Fruit fly (Drosophila melanogaster) Kc167 (cell line): ENCODE measurements around the gene CG6733.

ENCODE experiments used
- Myc ChIP-seq: fragments of >200 bp; optimal IDR thresholded peaks from 2 replicates; lab custom pipeline; 2017; ENCODE audit warnings: missing external identifiers
- Sin3A ChIP-seq: fragments of >200 bp; optimal IDR thresholded peaks from 2 replicates; lab custom pipeline; 2018; ENCODE audit warnings: missing external identifiers
- insv ChIP-seq: fragments of >200 bp; optimal IDR thresholded peaks from 3 replicates; lab custom pipeline; 2018; ENCODE audit warnings: missing external identifiers
- psq ChIP-seq: fragments of >200 bp; optimal IDR thresholded peaks from 2 replicates; lab custom pipeline; 2017; ENCODE audit warnings: missing external identifiers
- ttk ChIP-seq: sonication (Bioruptor generic); optimal IDR thresholded peaks from 2 replicates; lab custom pipeline; 2017; ENCODE audit warnings: missing external identifiers

DNA sequence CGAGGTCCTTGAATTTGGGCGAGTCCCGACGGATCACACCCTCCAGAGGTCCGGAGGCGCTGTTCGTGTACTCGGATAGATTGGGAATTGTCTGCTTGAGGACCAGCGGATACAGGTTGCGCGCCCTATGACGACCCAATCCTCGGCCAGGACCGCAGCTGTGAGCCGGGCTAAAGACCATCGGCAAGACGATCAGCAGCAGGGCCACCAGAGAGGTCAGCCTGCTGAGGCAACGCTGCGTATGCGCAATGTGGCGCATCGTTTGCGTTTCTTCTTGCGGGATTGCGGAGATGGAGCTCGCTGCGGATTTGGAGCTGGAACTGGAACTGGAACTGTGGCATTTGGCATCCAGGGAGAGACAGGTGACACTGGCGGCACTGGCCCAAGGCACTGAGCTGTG, 43.6 kb downstream of the CG6733 start:
- no peak for TF ChIP-seq Sin3A
- no peak for TF ChIP-seq Myc (lab: Kevin White, UChicago)
- no peak for TF ChIP-seq ttk
- TF ChIP-seq insv (lab: Kevin White, UChicago): no peak
- no peak for TF ChIP-seq psq
